Worm (Caenorhabditis elegans): ENCODE measurements around the gene best-16.

DNA sequence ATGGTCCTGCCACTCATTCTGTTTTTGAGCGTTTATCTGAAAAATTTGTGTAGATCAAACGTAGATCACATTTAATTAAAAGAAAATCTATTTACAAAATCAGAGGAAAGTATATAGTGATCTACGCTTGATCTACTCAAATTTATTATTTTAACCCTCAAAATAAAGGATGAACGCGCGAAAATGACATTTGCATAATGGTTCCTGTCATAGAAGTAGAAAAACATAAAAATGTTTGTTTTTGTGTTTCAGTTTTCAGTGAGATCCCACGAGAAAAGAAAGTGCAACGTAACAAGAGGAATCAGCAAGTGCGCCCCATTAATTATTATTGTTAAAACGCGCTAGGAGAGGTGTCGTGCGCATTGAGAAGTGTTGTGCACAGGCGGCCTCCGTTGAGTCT is 15.7 kb upstream of the best-16 start:
- TF ChIP-seq jun-1 (tag; optimal IDR thresholded peaks at IDR 0.05) (no peak), R02D3.7 (tag; optimal IDR thresholded peaks at IDR 0.05) (no peak), elt-1 (tag; optimal IDR thresholded peaks at IDR 0.05) (no peak), nhr-77 (tag; optimal IDR thresholded peaks at IDR 0.05) (no peak), mdl-1 (tag; optimal IDR thresholded peaks at IDR 0.05) (no peak), ama-1 (optimal IDR thresholded peaks at IDR 0.05) (no peak), ztf-4 (tag; optimal IDR thresholded peaks at IDR 0.05) (no peak), nhr-12 (tag; optimal IDR thresholded peaks at IDR 0.05) (no peak), zag-1 (tag; optimal IDR thresholded peaks at IDR 0.05) (no peak), snpc-4 (tag; optimal IDR thresholded peaks at IDR 0.05) (no peak), pqm-1 (tag; optimal IDR thresholded peaks at IDR 0.05) (no peak), ceh-82 (tag; optimal IDR thresholded peaks at IDR 0.05) (no peak)
